Worm (Caenorhabditis elegans): ENCODE data around the gene T24E12.6.

ce11 chrII:3753598-3753997, 7.9 kb downstream of the T24E12.6 start, which contains the start of gene rcd-1:
- TF ChIP-seq gei-8 (GFP tag; optimal IDR thresholded peaks at IDR 0.05) (no peak), unc-39 (tag; optimal IDR thresholded peaks at IDR 0.05) (no peak), pha-4 (GFP tag; IDR thresholded peaks at IDR 0.05) (no peak), pha-4 (tag; optimal IDR thresholded peaks at IDR 0.05) (no peak), dpl-1 (GFP tag; optimal IDR thresholded peaks at IDR 0.05) (no peak), mxl-2 (GFP tag; conservative IDR thresholded peaks at IDR 0.05) (no peak), daf-19 (GFP tag; conservative IDR thresholded peaks at IDR 0.05) (no peak), unc-62 (GFP tag; optimal IDR thresholded peaks at IDR 0.05 in 1 of 2) (no peak), unc-62 (tag; optimal IDR thresholded peaks at IDR 0.05) (no peak), madf-9 (GFP tag; conservative IDR thresholded peaks at IDR 0.05) (no peak), nhr-28 (tag; optimal IDR thresholded peaks at IDR 0.05) (no peak), T26A8.4 (GFP tag; IDR thresholded peaks at IDR 0.05) (no peak), snpc-4 (tag; optimal IDR thresholded peaks at IDR 0.05) (no peak), daf-16 (GFP tag; optimal IDR thresholded peaks at IDR 0.05) (no peak), daf-16 (tag; optimal IDR thresholded peaks at IDR 0.05) (no peak)
